Worm (Caenorhabditis elegans): ENCODE measurements around the gene D1079.1.

Gene D1079.1

DNA sequence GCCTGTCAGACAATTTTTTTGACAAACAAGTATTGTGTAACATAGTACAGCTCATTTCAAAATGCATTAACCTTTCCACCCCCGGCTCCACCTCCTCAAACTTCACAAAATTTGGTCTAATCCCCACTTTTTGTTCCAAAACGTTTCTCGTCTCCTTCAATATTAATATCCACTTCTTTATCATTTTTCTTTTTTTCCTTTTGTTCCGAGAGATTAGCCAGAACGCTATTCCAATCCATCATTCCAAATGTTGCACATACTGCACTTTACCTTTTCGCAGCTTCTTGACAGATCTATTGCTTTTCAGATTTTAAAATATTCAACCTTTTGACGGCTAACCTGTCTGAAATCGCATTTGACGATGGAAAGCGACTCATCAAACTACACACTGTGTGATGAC lies at the start of gene D1079.1:
D1079.1 (plus strand) TSS at position 301 of the 400 bp plus-strand sequence.
- TF ChIP-seq B0019.2 (GFP tag; conservative IDR thresholded peaks at IDR 0.05) (no peak), dox-1 (GFP tag; IDR thresholded peaks at IDR 0.05) (no peak)

DNA sequence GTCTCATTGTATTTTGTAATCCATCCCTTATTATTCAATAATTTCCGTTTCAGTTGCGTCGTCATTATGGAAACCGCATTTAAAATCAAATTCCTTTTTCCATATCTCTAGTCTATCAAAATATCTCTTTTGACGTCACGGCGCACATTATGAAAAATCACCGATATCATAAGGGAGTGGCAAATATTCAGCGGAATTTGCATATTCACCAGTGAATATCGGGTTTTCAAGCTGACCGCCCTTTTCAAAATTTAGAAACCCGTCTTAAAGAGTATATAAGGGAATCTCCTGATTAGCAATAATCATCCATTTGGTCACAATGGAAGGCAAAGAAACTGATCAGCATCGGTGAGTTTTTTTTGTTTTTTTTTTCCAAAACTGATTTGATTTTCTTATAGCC lies 49.6 kb upstream of the D1079.1 start, which contains the start of gene col-165:
col-165 (plus strand) TSS at position 301 of the 400 bp plus-strand sequence.
- no peak for TF ChIP-seq aptf-3 (GFP tag; IDR thresholded peaks at IDR 0.05)
- TF ChIP-seq rpc-1 (optimal IDR thresholded peaks at IDR 0.05), result no peak
- no peak for TF ChIP-seq rpc-1 (tag; optimal IDR thresholded peaks at IDR 0.05)
- TF ChIP-seq fkh-3 (tag; optimal IDR thresholded peaks at IDR 0.05), result no peak

- TF ChIP-seq ceh-91 (GFP tag; IDR thresholded peaks at IDR 0.05), result no peak
- no peak for TF ChIP-seq hsf-1 (GFP tag; IDR thresholded peaks at IDR 0.05)
- TF ChIP-seq madf-3 (GFP tag; IDR thresholded peaks at IDR 0.05), result no peak
Observed at ce11 chrX:4357467-4357866, 45.5 kb upstream of the D1079.1 start, which contains the start of gene F14H12.6. TSS of gene F14H12.6 (minus strand) at chrX:4357567.

DNA sequence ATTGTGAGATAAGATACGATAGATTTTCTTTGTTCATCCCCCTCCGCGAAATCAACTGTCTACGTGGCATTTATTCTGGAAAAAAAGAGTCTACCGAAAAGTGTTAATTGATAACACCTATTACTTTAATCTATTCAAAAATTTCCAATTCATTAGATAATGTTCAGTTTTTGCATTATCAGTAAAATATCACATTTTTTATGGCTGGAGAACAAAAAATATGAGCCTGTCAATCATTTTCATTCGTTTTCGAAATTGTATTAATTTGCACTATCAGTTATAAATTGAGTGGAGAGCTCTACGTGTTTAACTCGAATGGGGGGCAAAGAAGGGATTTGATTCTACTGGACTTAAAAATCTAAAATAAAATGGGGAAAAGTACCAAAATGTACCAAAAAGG lies 43.9 kb upstream of the D1079.1 start:
- TF ChIP-seq nhr-80 (tag; optimal IDR thresholded peaks at IDR 0.05) (peak; percentile 58), unc-62 (GFP tag; optimal IDR thresholded peaks at IDR 0.05) (peak; percentile 8), bed-2 (GFP tag; IDR thresholded peaks at IDR 0.05) (no peak)

DNA sequence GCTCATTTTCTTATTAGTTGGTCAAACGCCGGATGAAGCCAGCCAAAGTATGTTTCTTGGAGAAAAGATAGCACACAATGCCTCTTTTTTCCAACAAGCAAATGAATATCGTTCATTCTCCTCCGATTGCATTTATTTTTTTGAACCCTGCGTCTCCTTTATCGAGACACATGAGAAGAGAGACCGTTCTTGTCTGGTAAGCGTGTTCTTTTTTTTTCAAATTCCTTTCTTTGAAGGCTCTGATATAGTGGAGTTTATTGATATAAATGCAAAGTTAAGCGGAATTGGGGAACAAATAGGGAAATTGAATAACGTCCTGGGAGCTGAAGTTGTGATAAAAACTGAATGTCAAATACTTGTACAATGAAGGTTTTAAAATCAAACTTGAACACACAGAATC lies 40.4 kb upstream of the D1079.1 start, which contains the start of gene F14H12.7:
F14H12.7 (minus strand) TSS at position 101 of the 400 bp plus-strand sequence.
- TF ChIP-seq C17E4.6 (GFP tag; IDR thresholded peaks at IDR 0.05) (no peak), zim-3 (tag; optimal IDR thresholded peaks at IDR 0.05) (no peak), hlh-12 (tag; optimal IDR thresholded peaks at IDR 0.05) (no peak), somi-1 (GFP tag; optimal IDR thresholded peaks at IDR 0.05) (no peak), ets-4 (GFP tag; optimal IDR thresholded peaks at IDR 0.05) (no peak), cebp-2 (GFP tag; IDR thresholded peaks at IDR 0.05) (no peak), aptf-3 (GFP tag; IDR thresholded peaks at IDR 0.05) (no peak), bed-1 (GFP tag; IDR thresholded peaks at IDR 0.05) (no peak), rec-8 (tag; optimal IDR thresholded peaks at IDR 0.05) (no peak), B0019.2 (GFP tag; conservative IDR thresholded peaks at IDR 0.05) (no peak), akir-1 (GFP tag; optimal IDR thresholded peaks at IDR 0.05) (no peak), ztf-18 (tag; optimal IDR thresholded peaks at IDR 0.05) (no peak), lin-40 (tag; optimal IDR thresholded peaks at IDR 0.05) (no peak)

DNA sequence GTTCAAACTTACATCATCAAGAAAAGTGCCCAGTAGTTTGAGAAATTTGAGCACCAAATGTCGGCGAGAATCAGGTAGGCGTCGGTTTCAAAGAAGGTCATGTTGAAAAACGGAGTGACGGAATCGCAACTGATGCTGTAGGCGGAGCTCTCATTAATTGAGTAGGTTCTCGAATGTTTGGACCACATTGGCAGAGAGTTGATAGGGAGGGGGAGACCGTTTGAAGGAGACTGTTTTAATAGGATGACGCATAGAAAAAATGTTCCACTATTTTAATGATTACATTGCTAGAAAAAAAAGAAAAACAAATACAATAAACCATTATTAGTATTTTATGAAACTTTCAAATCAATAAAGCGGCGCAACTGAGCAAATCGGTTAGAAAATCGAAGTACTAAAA lies 39.8 kb upstream of the D1079.1 start, which contains the start of gene F14H12.17:
F14H12.17 (minus strand) TSS at position 101 of the 400 bp plus-strand sequence.
- TF ChIP-seq B0019.2 (GFP tag; conservative IDR thresholded peaks at IDR 0.05) (no peak), nfyb-1 (GFP tag; IDR thresholded peaks at IDR 0.05) (no peak), sptf-2 (GFP tag; optimal IDR thresholded peaks at IDR 0.05) (no peak), xnd-1 (tag; optimal IDR thresholded peaks at IDR 0.05) (no peak), ets-4 (GFP tag; optimal IDR thresholded peaks at IDR 0.05) (no peak), attf-6 (GFP tag; IDR thresholded peaks at IDR 0.05) (no peak), madf-8 (GFP tag; conservative IDR thresholded peaks at IDR 0.05) (no peak), efl-1 (GFP tag; optimal IDR thresholded peaks at IDR 0.05) (no peak), ztf-22 (GFP tag; optimal IDR thresholded peaks at IDR 0.05) (no peak), ama-1 (optimal IDR thresholded peaks at IDR 0.05) (no peak), ama-1 (GFP tag; optimal IDR thresholded peaks at IDR 0.05) (no peak), egrh-3 (GFP tag; IDR thresholded peaks at IDR 0.05) (no peak), nhr-80 (tag; optimal IDR thresholded peaks at IDR 0.05) (no peak), ceh-27 (GFP tag; optimal IDR thresholded peaks at IDR 0.05) (no peak), Y53G8AR.9 (GFP tag; conservative IDR thresholded peaks at IDR 0.05) (no peak), attf-5 (GFP tag; optimal IDR thresholded peaks at IDR 0.05) (no peak), lir-1 (GFP tag; conservative IDR thresholded peaks at IDR 0.05) (no peak)

Measured in whole organism, young adult.